Worm (Caenorhabditis elegans) whole organism, early embryonic: ENCODE measurements around the gene cec-5.

Experiments used
- B0310.2 ChIP-seq: sonication (generic microtip); optimal IDR thresholded peaks from 2 replicates; lab custom pipeline; 2016; ENCODE audit warnings: mild to moderate bottlenecking, missing genetic modification characterization, missing compliant biosample characterization
- F13C5.2 ChIP-seq: sonication (generic microtip); optimal IDR thresholded peaks from 2 replicates; lab custom pipeline; 2017; ENCODE audit warnings: mild to moderate bottlenecking, missing genetic modification characterization, inconsistent platforms, missing compliant biosample characterization
- ama-1 ChIP-seq: fragments of 150-350 bp; optimal IDR thresholded peaks from 2 replicates; lab custom pipeline; 2014
- ceh-13 ChIP-seq: fragments of 200-800 bp; sonication (Bioruptor generic); optimal IDR thresholded peaks from 2 replicates; lab custom pipeline; 2018; ENCODE audit warnings: mild to moderate bottlenecking, missing genetic modification characterization, missing compliant biosample characterization
- ceh-36 ChIP-seq: sonication (generic microtip); optimal IDR thresholded peaks from 2 replicates; lab custom pipeline; 2016; ENCODE audit warnings: missing genetic modification characterization, inconsistent platforms, missing compliant biosample characterization
- ets-7 ChIP-seq: sonication (generic microtip); optimal IDR thresholded peaks from 2 replicates; lab custom pipeline; 2016; ENCODE audit warnings: missing genotype, missing genetic modification characterization, missing compliant biosample characterization
- flt-1 ChIP-seq: fragments of 200-800 bp; sonication (Bioruptor generic); IDR thresholded peaks from 2 replicates; pipeline ENCODE4 v1.3.6; 2022; ENCODE audit warnings: missing genetic modification characterization, missing compliant biosample characterization
- hmbx-1 ChIP-seq: sonication (generic microtip); optimal IDR thresholded peaks from 2 replicates; lab custom pipeline; 2016; ENCODE audit warnings: mild to moderate bottlenecking, missing genetic modification characterization, missing compliant biosample characterization
- hmg-4 ChIP-seq: fragments of 200-800 bp; sonication (Bioruptor generic); optimal IDR thresholded peaks from 2 replicates; lab custom pipeline; 2018; ENCODE audit warnings: mild to moderate bottlenecking, missing genetic modification characterization, missing compliant biosample characterization
- hnd-1 ChIP-seq: sonication (generic microtip); optimal IDR thresholded peaks from 2 replicates; lab custom pipeline; 2016; ENCODE audit warnings: missing genetic modification characterization, missing compliant biosample characterization
- pes-1 ChIP-seq: fragments of 200-800 bp; sonication (Bioruptor generic); IDR thresholded peaks from 2 replicates; pipeline ENCODE4 v1.3.6; 2022; ENCODE audit warnings: missing genetic modification reagents, missing genetic modification characterization, missing compliant biosample characterization
- scrt-1 ChIP-seq: fragments of 200-800 bp; sonication (Bioruptor generic); IDR thresholded peaks from 2 replicates; pipeline ENCODE4 v1.3.6; 2022; ENCODE audit warnings: missing genetic modification characterization, missing compliant biosample characterization
- sea-1 ChIP-seq: fragments of 200-800 bp; sonication (Bioruptor generic); conservative IDR thresholded peaks from 2 replicates; pipeline ENCODE4 v1.3.6; 2022; ENCODE audit warnings: missing genetic modification characterization, missing compliant biosample characterization
- tbx-11 ChIP-seq: fragments of 200-800 bp; sonication (Bioruptor generic); IDR thresholded peaks from 2 replicates; pipeline ENCODE4 v1.3.6; 2022; ENCODE audit warnings: missing genetic modification characterization, missing compliant biosample characterization
- tbx-37 ChIP-seq: fragments of 200-800 bp; sonication (Bioruptor generic); conservative IDR thresholded peaks from 2 replicates; pipeline ENCODE4 v1.3.6; 2022; ENCODE audit warnings: missing genetic modification reagents, missing genetic modification characterization, missing compliant biosample characterization
- tra-4 ChIP-seq: sonication (generic microtip); optimal IDR thresholded peaks from 2 replicates; lab custom pipeline; 2017; ENCODE audit warnings: missing genetic modification characterization, missing compliant biosample characterization

cec-5 gene

ce11 chrIV:7532360-7532759 is 47.6 kb downstream of the cec-5 start, which contains the start of gene R05G6.1:
TSS of gene R05G6.1 (plus strand) at chrIV:7532660.
- TF ChIP-seq sea-1 (GFP tag; lab: Robert Waterston, UW) (no peak), hmg-4 (GFP tag; lab: Kevin White, UChicago) (no peak), hnd-1 (tag; lab: Kevin White, UChicago) (no peak), tra-4 (tag; lab: Kevin White, UChicago) (no peak), tbx-37 (no peak), scrt-1 (no peak), tbx-11 (GFP tag; lab: Robert Waterston, UW) (no peak), ceh-36 (tag; lab: Kevin White, UChicago) (no peak)

- TF ChIP-seq hnd-1 (tag; lab: Kevin White, UChicago): no peak
- TF ChIP-seq flt-1 (GFP tag; lab: Robert Waterston, UW): no peak
- no peak for TF ChIP-seq F13C5.2
- TF ChIP-seq sea-1 (GFP tag; lab: Robert Waterston, UW): no peak
- no peak for TF ChIP-seq ceh-13 (GFP tag; lab: Kevin White, UChicago)
- no peak for TF ChIP-seq scrt-1
- TF ChIP-seq ets-7 (tag; lab: Kevin White, UChicago): no peak
- TF ChIP-seq pes-1 (GFP tag; lab: Robert Waterston, UW): no peak
- no peak for TF ChIP-seq tbx-11 (GFP tag; lab: Robert Waterston, UW)
- TF ChIP-seq tbx-37: no peak
- no peak for TF ChIP-seq ama-1 (lab: Kevin White, UChicago)
- no peak for TF ChIP-seq B0310.2
- no peak for TF ChIP-seq hmbx-1
These were observed 49.5 kb downstream of the cec-5 start for ce11 chrIV:7530226-7531070.
